Worm (Caenorhabditis elegans): Measurements from ENCODE around the gene col-170.

The col-170 gene

DNA sequence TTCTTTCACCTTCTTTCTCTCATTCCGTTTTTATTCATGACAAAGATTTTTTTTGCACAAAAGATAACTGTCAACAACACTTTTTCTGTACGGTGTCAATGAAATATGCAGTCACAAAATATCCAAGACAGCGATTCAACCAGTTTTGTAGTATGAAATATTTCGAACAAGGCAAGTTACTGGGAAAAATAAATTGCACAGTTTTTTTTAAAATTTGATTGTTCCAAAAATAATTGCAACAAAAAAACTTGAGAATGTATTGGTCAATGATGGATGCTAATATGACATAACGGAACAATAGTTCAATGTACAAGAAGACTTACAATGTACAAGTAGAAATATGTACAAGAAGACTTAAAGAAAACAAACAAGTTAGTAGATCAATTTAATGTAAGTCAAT lies 14.3 kb downstream of the col-170 start:
- TF ChIP-seq unc-62 (GFP tag; optimal IDR thresholded peaks at IDR 0.05 in 1 of 2): peak in 1 of 2 experiments; percentile 90
- TF ChIP-seq unc-62 (tag; optimal IDR thresholded peaks at IDR 0.05): no peak
- no peak for TF ChIP-seq ztf-11 (tag; optimal IDR thresholded peaks at IDR 0.05)

DNA sequence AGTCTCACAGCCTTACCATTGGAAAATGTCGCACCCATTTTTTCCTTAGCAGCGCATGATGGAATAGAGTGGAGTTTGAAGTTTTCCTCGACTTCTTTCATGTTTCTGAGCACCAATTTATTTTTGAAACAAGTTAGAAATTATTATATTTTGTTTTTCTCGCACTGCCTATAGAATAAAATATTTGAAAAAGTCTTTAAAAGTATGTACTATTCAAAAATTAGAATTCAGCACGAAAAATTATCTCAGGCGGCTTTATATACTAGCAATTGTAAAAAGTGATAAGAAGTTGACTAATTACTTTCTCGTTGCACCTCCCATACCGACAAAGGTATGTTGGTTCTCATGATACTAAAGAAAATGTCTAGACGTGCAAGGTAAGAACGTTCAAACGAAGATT lies 15.5 kb downstream of the col-170 start, which contains the start of gene C03B1.9:
Gene C03B1.9, minus strand, starts transcription at position 101 of the 400 bp plus-strand sequence.
- no peak for TF ChIP-seq ZK546.5 (tag; optimal IDR thresholded peaks at IDR 0.05)
- TF ChIP-seq set-16 (GFP tag; IDR thresholded peaks at IDR 0.05): no peak
- TF ChIP-seq mes-2 (tag; optimal IDR thresholded peaks at IDR 0.05; ENCODE audit: poor library complexity, severe bottlenecking): no peak
- no peak for TF ChIP-seq php-3 (GFP tag; IDR thresholded peaks at IDR 0.05)
- no peak for TF ChIP-seq daf-19 (GFP tag; conservative IDR thresholded peaks at IDR 0.05)
- no peak for TF ChIP-seq hif-1 (tag; optimal IDR thresholded peaks at IDR 0.05)
- TF ChIP-seq spr-3 (GFP tag; optimal IDR thresholded peaks at IDR 0.05): no peak
- TF ChIP-seq dpl-1 (GFP tag; optimal IDR thresholded peaks at IDR 0.05): no peak
- no peak for TF ChIP-seq D1046.2 (GFP tag; IDR thresholded peaks at IDR 0.05)
- no peak for TF ChIP-seq nhr-48 (tag; optimal IDR thresholded peaks at IDR 0.05)
- TF ChIP-seq ceh-62 (tag; optimal IDR thresholded peaks at IDR 0.05): no peak

DNA sequence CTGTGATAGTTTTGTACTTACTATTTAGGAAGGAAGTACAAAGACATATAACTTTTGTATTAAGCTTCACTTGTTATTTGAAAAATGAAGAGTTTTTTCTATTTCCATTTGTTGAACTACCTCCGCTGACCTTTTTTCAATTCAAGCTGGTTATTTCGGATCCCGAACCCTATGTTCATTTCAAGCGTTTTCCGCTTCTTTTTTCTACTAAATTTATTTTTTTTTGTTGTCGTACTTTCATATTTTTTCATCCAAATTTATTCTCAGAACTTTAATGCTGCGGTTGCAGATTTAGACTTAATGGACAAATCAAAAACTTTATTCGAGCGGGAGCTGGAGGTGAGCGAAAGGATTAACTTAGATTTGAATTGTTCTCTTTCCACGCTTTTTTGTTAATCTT lies 18.5 kb downstream of the col-170 start, which contains the start of gene C03B1.6:
Gene C03B1.6, plus strand, starts transcription at position 301 of the 400 bp plus-strand sequence.
- TF ChIP-seq mxl-2 (GFP tag; conservative IDR thresholded peaks at IDR 0.05): no peak
- TF ChIP-seq D1046.2 (GFP tag; IDR thresholded peaks at IDR 0.05): no peak
- no peak for TF ChIP-seq snpc-4 (tag; optimal IDR thresholded peaks at IDR 0.05)
- TF ChIP-seq ceh-44 (GFP tag; IDR thresholded peaks at IDR 0.05): no peak
- no peak for TF ChIP-seq zfp-3 (GFP tag; conservative IDR thresholded peaks at IDR 0.05)
- TF ChIP-seq madf-9 (GFP tag; conservative IDR thresholded peaks at IDR 0.05): no peak
- TF ChIP-seq Y5F2A.4 (GFP tag; optimal IDR thresholded peaks at IDR 0.05): no peak
- TF ChIP-seq daf-12 (tag; optimal IDR thresholded peaks at IDR 0.05): no peak
- TF ChIP-seq nhr-111 (GFP tag; optimal IDR thresholded peaks at IDR 0.05): no peak
- TF ChIP-seq mdt-29 (GFP tag; IDR thresholded peaks at IDR 0.05): no peak
- no peak for TF ChIP-seq daf-19 (GFP tag; conservative IDR thresholded peaks at IDR 0.05)
- no peak for TF ChIP-seq hmg-1.1 (GFP tag; IDR thresholded peaks at IDR 0.05)
- TF ChIP-seq aha-1 (tag): no peak
- TF ChIP-seq ces-1 (GFP tag; optimal IDR thresholded peaks at IDR 0.05): no peak

DNA sequence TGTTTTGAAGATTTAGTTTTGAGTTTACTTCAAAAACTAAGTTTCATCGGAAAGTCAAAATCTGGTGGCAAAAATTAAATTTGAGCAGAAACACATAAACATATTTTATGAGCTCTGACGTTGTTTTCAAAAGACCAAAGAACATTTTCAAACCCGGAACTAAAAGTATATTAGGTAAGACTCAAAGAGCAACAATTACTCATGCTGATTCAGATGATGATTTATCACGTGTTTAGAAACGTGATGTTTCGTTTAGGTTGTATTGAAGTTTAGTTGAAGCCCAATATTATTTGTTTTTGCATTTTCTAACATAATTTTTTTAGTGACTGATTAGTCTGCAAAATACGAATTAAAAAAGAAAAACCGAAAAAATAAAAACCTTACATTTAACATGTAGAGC lies 22.3 kb downstream of the col-170 start:
- no peak for TF ChIP-seq tag-97 (GFP tag; IDR thresholded peaks at IDR 0.05)
- no peak for TF ChIP-seq pqm-1 (tag; optimal IDR thresholded peaks at IDR 0.05)
- peak in 1 of 2 experiments; percentile 25 for TF ChIP-seq unc-62 (GFP tag; optimal IDR thresholded peaks at IDR 0.05 in 1 of 2)
- TF ChIP-seq unc-62 (tag; optimal IDR thresholded peaks at IDR 0.05): no peak

DNA sequence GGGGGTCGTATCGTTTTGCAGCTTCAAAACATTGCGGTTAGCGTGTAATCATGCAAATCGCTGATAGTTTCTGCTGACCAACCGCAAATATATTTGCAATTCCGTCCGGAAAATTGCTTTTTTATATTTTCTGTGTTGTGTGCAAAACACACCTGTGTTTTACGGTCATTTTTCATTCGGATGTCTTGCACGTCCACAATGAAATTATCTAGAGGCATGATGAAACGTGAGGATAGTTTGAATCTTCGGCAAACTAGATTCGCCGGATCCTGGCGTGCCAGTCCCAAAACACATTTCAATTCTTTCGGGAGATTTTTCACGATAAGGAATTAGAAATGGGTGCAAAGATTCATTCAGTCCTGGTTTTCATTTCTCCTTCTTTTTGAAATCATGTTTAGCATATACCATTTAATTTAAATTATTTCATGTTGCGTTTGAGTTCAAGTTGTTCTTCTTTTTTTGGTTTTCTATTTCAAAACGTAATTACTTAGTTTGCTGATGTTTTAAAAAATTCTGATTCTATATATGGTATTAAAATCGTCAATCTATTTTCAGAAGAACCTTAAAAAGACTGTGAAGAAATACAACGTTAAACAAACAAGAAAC lies 23.6 kb downstream of the col-170 start, which contains the start of gene C03B1.5:
Gene C03B1.5, plus strand, starts transcription at position 556 of the 606 bp plus-strand sequence.
- TF ChIP-seq aha-1 (tag) (peak; percentile 87), daf-16 (GFP tag; optimal IDR thresholded peaks at IDR 0.05) (no peak), daf-16 (tag; optimal IDR thresholded peaks at IDR 0.05) (peak; percentile 31), ama-1 (optimal IDR thresholded peaks at IDR 0.05) (no peak), nhr-28 (tag; optimal IDR thresholded peaks at IDR 0.05) (no peak)

DNA sequence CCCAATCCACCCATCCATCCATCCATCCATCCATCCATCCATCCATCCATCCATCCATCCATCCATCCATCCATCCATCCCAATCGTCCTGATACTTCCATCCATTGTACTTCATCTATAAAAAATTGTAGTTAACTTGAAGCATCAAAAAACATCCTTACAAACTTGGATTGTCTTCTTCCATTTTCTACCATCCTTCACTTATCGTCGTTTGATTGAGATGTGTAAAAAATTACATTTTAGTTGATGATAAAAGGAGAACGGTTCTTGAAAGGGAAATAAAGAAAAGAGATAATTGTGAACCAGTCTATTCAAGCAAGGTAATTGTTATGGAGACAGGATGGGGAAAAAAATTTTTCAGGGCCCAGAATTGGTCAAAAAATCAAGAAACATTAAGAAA lies 26.3 kb downstream of the col-170 start, which contains the start of gene C03B1.10:
Gene C03B1.10, minus strand, starts transcription at position 101 of the 400 bp plus-strand sequence.
- TF ChIP-seq unc-62 (GFP tag; optimal IDR thresholded peaks at IDR 0.05 in 1 of 2) (peak in 1 of 2 experiments; percentile 25), unc-62 (tag; optimal IDR thresholded peaks at IDR 0.05) (no peak), nhr-48 (tag; optimal IDR thresholded peaks at IDR 0.05) (no peak)

All from whole organism, L4 larva.